Worm (Caenorhabditis elegans) whole organism, young adult: ENCODE data around the gene R08D7.7.

Experiments used
- C17E4.6 ChIP-seq: fragments of 200-800 bp; sonication (Bioruptor generic); IDR thresholded peaks from 2 replicates; pipeline ENCODE4 v1.3.6; 2022; ENCODE audit warnings: missing genetic modification reagents, missing genetic modification characterization, missing compliant biosample characterization
- F22D6.2 ChIP-seq: sonication (generic microtip); optimal IDR thresholded peaks from 2 replicates; lab custom pipeline; 2016; ENCODE audit warnings: mild to moderate bottlenecking, missing genetic modification characterization, missing compliant biosample characterization
- T26A5.8 ChIP-seq: sonication (generic microtip); optimal IDR thresholded peaks from 2 replicates; lab custom pipeline; 2016; ENCODE audit warnings: missing genetic modification characterization, missing compliant biosample characterization
- Y53G8AR.9 ChIP-seq: fragments of 200-800 bp; sonication (Bioruptor generic); conservative IDR thresholded peaks from 2 replicates; pipeline ENCODE4 v1.3.6; 2022; ENCODE audit warnings: missing genetic modification reagents, missing genetic modification characterization, missing compliant biosample characterization
- Y79H2A.3 ChIP-seq: fragments of 200-800 bp; sonication (Bioruptor generic); conservative IDR thresholded peaks from 2 replicates; pipeline ENCODE4 v1.3.6; 2022; ENCODE audit warnings: missing genetic modification reagents, missing genetic modification characterization, missing compliant biosample characterization
- aptf-3 ChIP-seq: fragments of 200-800 bp; sonication (Bioruptor generic); IDR thresholded peaks from 2 replicates; pipeline ENCODE4 v1.3.6; 2022; ENCODE audit warnings: missing genetic modification characterization, missing compliant biosample characterization
- atf-7 ChIP-seq: sonication (generic microtip); optimal IDR thresholded peaks from 2 replicates; lab custom pipeline; 2017; ENCODE audit warnings: mild to moderate bottlenecking, missing genetic modification characterization, missing compliant biosample characterization
- attf-6 ChIP-seq: fragments of 200-800 bp; sonication (Bioruptor generic); IDR thresholded peaks from 2 replicates; pipeline ENCODE4 v1.3.6; 2022; ENCODE audit warnings: missing genetic modification reagents, missing genetic modification characterization, missing compliant biosample characterization
- bed-1 ChIP-seq: fragments of 200-800 bp; sonication (Bioruptor generic); IDR thresholded peaks from 2 replicates; pipeline ENCODE4 v1.3.6; 2022; ENCODE audit warnings: missing genetic modification reagents, missing genetic modification characterization, missing compliant biosample characterization
- ceh-100 ChIP-seq: fragments of 200-800 bp; sonication (Bioruptor generic); IDR thresholded peaks from 2 replicates; pipeline ENCODE4 v1.3.6; 2022; ENCODE audit warnings: missing genetic modification reagents, missing genetic modification characterization, missing compliant biosample characterization
- ceh-40 ChIP-seq: fragments of 200-800 bp; sonication (Bioruptor generic); IDR thresholded peaks from 2 replicates; pipeline ENCODE4 v1.3.6; 2022; ENCODE audit warnings: missing genetic modification characterization, missing compliant biosample characterization
- chd-7 ChIP-seq: sonication (generic microtip); optimal IDR thresholded peaks from 2 replicates; lab custom pipeline; 2016; ENCODE audit warnings: mild to moderate bottlenecking, missing genetic modification characterization, moderate library complexity, missing compliant biosample characterization
- die-1 ChIP-seq: sonication (generic microtip); optimal IDR thresholded peaks from 2 replicates; lab custom pipeline; 2016; ENCODE audit warnings: missing genotype, mild to moderate bottlenecking, missing genetic modification characterization, missing compliant biosample characterization
- dox-1 ChIP-seq: fragments of 200-800 bp; sonication (Bioruptor generic); IDR thresholded peaks from 2 replicates; pipeline ENCODE4 v1.3.6; 2022; ENCODE audit warnings: missing genetic modification reagents, missing genetic modification characterization, missing compliant biosample characterization
- efl-1 ChIP-seq: fragments of 150-350 bp; optimal IDR thresholded peaks from 2 replicates; lab custom pipeline; 2014; ENCODE audit warnings: missing biosample characterization, missing genetic modification reagents, missing genetic modification characterization
- egrh-3 ChIP-seq: fragments of 200-800 bp; sonication (Bioruptor generic); IDR thresholded peaks from 2 replicates; pipeline ENCODE4 v1.3.6; 2022; ENCODE audit warnings: missing genetic modification reagents, missing genetic modification characterization, missing compliant biosample characterization
- ekl-4 ChIP-seq: fragments of 200-800 bp; sonication (Bioruptor generic); IDR thresholded peaks from 2 replicates; pipeline ENCODE4 v1.3.6; 2022; ENCODE audit warnings: missing genetic modification reagents, missing genetic modification characterization, missing compliant biosample characterization
- ets-4 ChIP-seq: fragments of 200-800 bp; sonication (Bioruptor generic); optimal IDR thresholded peaks from 2 replicates; lab custom pipeline; 2018; ENCODE audit warnings: mild to moderate bottlenecking, missing genetic modification characterization, missing compliant biosample characterization
- fkh-3 ChIP-seq: sonication (generic microtip); optimal IDR thresholded peaks from 2 replicates; lab custom pipeline; 2016; ENCODE audit warnings: mild to moderate bottlenecking, missing genetic modification characterization, missing compliant biosample characterization
- hrde-1 ChIP-seq: sonication (generic microtip); optimal IDR thresholded peaks from 2 replicates; lab custom pipeline; 2016; ENCODE audit warnings: missing genetic modification characterization, mild to moderate bottlenecking, missing compliant biosample characterization, moderate library complexity, missing genotype, missing genetic modification reagents, borderline replicate concordance
- lin-40 ChIP-seq: sonication (generic microtip); optimal IDR thresholded peaks from 2 replicates; lab custom pipeline; 2016; ENCODE audit warnings: missing genetic modification characterization, mild to moderate bottlenecking, missing compliant biosample characterization, missing genotype, missing genetic modification reagents
- lsy-27 ChIP-seq: sonication (generic microtip); optimal IDR thresholded peaks from 2 replicates; lab custom pipeline; 2017; ENCODE audit warnings: missing genetic modification characterization, mild to moderate bottlenecking, missing compliant biosample characterization, antibody characterized with exemption, missing genotype, borderline replicate concordance; ENCODE audit not compliant: insufficient read depth
- mcd-1 ChIP-seq: fragments of 200-800 bp; sonication (Bioruptor generic); IDR thresholded peaks from 2 replicates; pipeline ENCODE4 v1.3.6; 2022; ENCODE audit warnings: missing genetic modification reagents, missing genetic modification characterization, missing compliant biosample characterization
- mel-28 ChIP-seq: sonication (generic microtip); optimal IDR thresholded peaks from 2 replicates; lab custom pipeline; 2016; ENCODE audit warnings: borderline replicate concordance, mild to moderate bottlenecking, missing genetic modification characterization, missing compliant biosample characterization
- nfya-1 ChIP-seq: sonication (generic microtip); optimal IDR thresholded peaks from 2 replicates; lab custom pipeline; 2017; ENCODE audit warnings: antibody characterized with exemption, missing compliant biosample characterization, missing genetic modification characterization, borderline replicate concordance; ENCODE audit not compliant: insufficient read depth
- nfya-2 ChIP-seq: fragments of 200-800 bp; sonication (Bioruptor generic); IDR thresholded peaks from 2 replicates; pipeline ENCODE4 v1.3.6; 2022; ENCODE audit warnings: missing genetic modification reagents, missing genetic modification characterization, missing compliant biosample characterization
- nfyb-1 ChIP-seq: fragments of 200-800 bp; sonication (Bioruptor generic); IDR thresholded peaks from 2 replicates; pipeline ENCODE4 v1.3.6; 2022; ENCODE audit warnings: missing genetic modification reagents, missing genetic modification characterization, missing compliant biosample characterization
- nhr-179 ChIP-seq: sonication (generic microtip); optimal IDR thresholded peaks from 2 replicates; lab custom pipeline; 2016; ENCODE audit warnings: mild to moderate bottlenecking, missing genetic modification characterization, missing compliant biosample characterization
- nhr-27 ChIP-seq: fragments of 200-800 bp; sonication (Bioruptor generic); optimal IDR thresholded peaks from 2 replicates; lab custom pipeline; 2018; ENCODE audit warnings: mild to moderate bottlenecking, missing genetic modification characterization, moderate library complexity, missing compliant biosample characterization
- pbrm-1 ChIP-seq: fragments of 200-800 bp; sonication (Bioruptor generic); IDR thresholded peaks from 2 replicates; pipeline ENCODE4 v1.3.6; 2022; ENCODE audit warnings: missing genetic modification reagents, missing genetic modification characterization, missing compliant biosample characterization
- pha-4 ChIP-seq: fragments of 150-350 bp; sonication (generic microtip); optimal IDR thresholded peaks from 2 replicates; lab custom pipeline; 2014; ENCODE audit warnings: missing biosample characterization, missing genetic modification reagents, missing genetic modification characterization
- repo-1 ChIP-seq: sonication (generic microtip); optimal IDR thresholded peaks from 2 replicates; lab custom pipeline; 2017; ENCODE audit warnings: mild to moderate bottlenecking, missing genetic modification characterization, missing compliant biosample characterization
- snpc-3.4 ChIP-seq: sonication (generic microtip); optimal IDR thresholded peaks from 2 replicates; lab custom pipeline; 2017; ENCODE audit warnings: missing genetic modification characterization, mild to moderate bottlenecking, missing compliant biosample characterization, antibody characterized with exemption, moderate library complexity, missing genotype, missing genetic modification reagents
- snpc-4 ChIP-seq, 5 experiments: fragments of 150-350 bp in 1 of 5; sonication (generic microtip) in 4 of 5; optimal IDR thresholded peaks; 2 replicates each; lab custom pipeline; 2014 to 2018; ENCODE audit warnings: missing genetic modification characterization in 5 of 5, missing biosample characterization in 3 of 5, antibody characterized with exemption in 2 of 5, mild to moderate bottlenecking in 2 of 5, missing compliant biosample characterization in 2 of 5, missing genotype in 2 of 5, moderate library complexity in 2 of 5, missing genetic modification reagents in 1 of 5
- tbx-9 ChIP-seq: sonication (generic microtip); optimal IDR thresholded peaks from 2 replicates; lab custom pipeline; 2016; ENCODE audit warnings: borderline replicate concordance, missing genetic modification characterization, inconsistent platforms, missing compliant biosample characterization
- zfh-2 ChIP-seq: fragments of 200-800 bp; sonication (Bioruptor generic); conservative IDR thresholded peaks from 2 replicates; pipeline ENCODE4 v1.3.6; 2022; ENCODE audit warnings: missing genetic modification reagents, missing genetic modification characterization, missing compliant biosample characterization
- zim-3 ChIP-seq: sonication (generic microtip); optimal IDR thresholded peaks from 2 replicates; lab custom pipeline; 2017; ENCODE audit warnings: mild to moderate bottlenecking, missing genetic modification characterization, moderate library complexity, missing compliant biosample characterization
- ztf-22 ChIP-seq: fragments of 200-800 bp; sonication (Bioruptor generic); optimal IDR thresholded peaks from 2 replicates; lab custom pipeline; 2018; ENCODE audit warnings: mild to moderate bottlenecking, missing genetic modification characterization, moderate library complexity, missing compliant biosample characterization

The R08D7.7 gene

DNA sequence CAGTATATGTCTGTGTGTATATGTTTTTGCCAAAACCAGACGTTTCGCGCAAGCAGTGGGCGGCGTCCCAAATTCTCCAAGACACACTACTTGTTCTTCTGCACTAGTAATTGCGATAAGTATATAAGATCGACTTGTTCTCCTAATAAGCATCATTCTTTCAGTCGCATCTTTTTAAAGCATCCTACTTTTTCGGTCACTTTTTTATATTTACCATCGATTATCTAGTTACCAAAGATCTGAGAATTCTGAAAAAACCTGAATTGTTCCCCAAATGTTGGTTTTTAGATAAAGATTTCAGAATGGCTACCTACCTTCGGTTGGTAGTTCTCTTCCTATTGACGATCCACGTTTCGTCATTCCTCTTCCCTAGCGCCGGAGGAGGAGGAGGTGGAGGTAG is 27.9 kb upstream of the R08D7.7 start, which contains the start of gene grl-25:
TSS of gene grl-25 (plus strand) at position 301 of the 400 bp plus-strand sequence.
- TF ChIP-seq zim-3: no peak
- TF ChIP-seq nfya-1 (tag; lab: Kevin White, UChicago): no peak
- no peak for TF ChIP-seq T26A5.8 (tag; lab: Kevin White, UChicago)
- no peak for TF ChIP-seq bed-1 (GFP tag; lab: Robert Waterston, UW)
- no peak for TF ChIP-seq snpc-3.4 (tag; lab: Kevin White, UChicago)
- TF ChIP-seq chd-7 (tag; lab: Kevin White, UChicago): no peak
- TF ChIP-seq Y53G8AR.9: no peak
- TF ChIP-seq mel-28 (tag; lab: Kevin White, UChicago): no peak
- TF ChIP-seq atf-7 (tag; lab: Kevin White, UChicago): no peak
- no peak for TF ChIP-seq nhr-27 (tag; lab: Kevin White, UChicago)
- TF ChIP-seq tbx-9 (tag; lab: Kevin White, UChicago): no peak
- TF ChIP-seq hrde-1 (tag; lab: Kevin White, UChicago): no peak
- no peak for TF ChIP-seq nfya-2
- TF ChIP-seq nhr-179: no peak
- no peak for TF ChIP-seq C17E4.6 (GFP tag; lab: Robert Waterston, UW)
- no peak for TF ChIP-seq pha-4 (tag; lab: Kevin White, UChicago)
- no peak for TF ChIP-seq attf-6
- TF ChIP-seq ekl-4 (GFP tag; lab: Robert Waterston, UW): no peak
- no peak for TF ChIP-seq aptf-3 (GFP tag; lab: Robert Waterston, UW)

DNA sequence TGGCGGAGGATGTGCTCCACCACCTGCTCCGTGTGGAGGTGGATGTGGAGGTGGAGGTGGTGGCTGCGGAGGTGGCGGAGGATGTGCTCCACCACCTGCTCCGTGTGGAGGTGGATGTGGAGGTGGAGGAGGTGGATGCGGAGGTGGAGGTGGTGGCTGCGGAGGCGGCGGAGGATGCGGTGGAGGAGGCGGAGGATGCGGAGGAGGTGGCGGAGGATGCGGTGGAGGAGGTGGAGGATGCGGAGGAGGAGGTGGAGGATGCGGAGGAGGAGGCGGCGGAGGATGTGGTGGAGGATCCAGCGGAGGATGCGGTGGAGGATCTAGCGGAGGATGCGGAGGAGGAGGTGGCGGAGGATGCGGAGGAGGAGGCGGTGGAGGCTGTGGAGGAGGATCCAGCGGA is 27.4 kb upstream of the R08D7.7 start:
- no peak for TF ChIP-seq fkh-3
- TF ChIP-seq F22D6.2: no peak
- no peak for TF ChIP-seq dox-1
- TF ChIP-seq ztf-22: no peak
- no peak for TF ChIP-seq ets-4
- peak; percentile 93 for TF ChIP-seq zfh-2 (GFP tag; lab: Robert Waterston, UW)
- no peak for TF ChIP-seq ceh-40
- TF ChIP-seq lin-40: no peak
- no peak for TF ChIP-seq pha-4 (tag; lab: Kevin White, UChicago)
- no peak for TF ChIP-seq snpc-4 (GFP tag; optimal IDR thresholded peaks at IDR 0.05; lab: Kevin White, UChicago)
- TF ChIP-seq snpc-4 (tag; optimal IDR thresholded peaks at IDR 0.05; lab: Kevin White, UChicago): no peak
- TF ChIP-seq repo-1 (tag; lab: Kevin White, UChicago): no peak
- no peak for TF ChIP-seq die-1
- peak; percentile 60; the same call in 1 of the 2 replicates for TF ChIP-seq mcd-1 (GFP tag; lab: Robert Waterston, UW)
- 0 out of 2 replicates have a peak, but pooled peaks have one; percentile 54 for TF ChIP-seq nfyb-1 (GFP tag; lab: Robert Waterston, UW)
- 0 out of 2 replicates have a peak, but pooled peaks have one; percentile 20 for TF ChIP-seq pbrm-1
- TF ChIP-seq egrh-3 (GFP tag; lab: Robert Waterston, UW): peak; percentile 99

DNA sequence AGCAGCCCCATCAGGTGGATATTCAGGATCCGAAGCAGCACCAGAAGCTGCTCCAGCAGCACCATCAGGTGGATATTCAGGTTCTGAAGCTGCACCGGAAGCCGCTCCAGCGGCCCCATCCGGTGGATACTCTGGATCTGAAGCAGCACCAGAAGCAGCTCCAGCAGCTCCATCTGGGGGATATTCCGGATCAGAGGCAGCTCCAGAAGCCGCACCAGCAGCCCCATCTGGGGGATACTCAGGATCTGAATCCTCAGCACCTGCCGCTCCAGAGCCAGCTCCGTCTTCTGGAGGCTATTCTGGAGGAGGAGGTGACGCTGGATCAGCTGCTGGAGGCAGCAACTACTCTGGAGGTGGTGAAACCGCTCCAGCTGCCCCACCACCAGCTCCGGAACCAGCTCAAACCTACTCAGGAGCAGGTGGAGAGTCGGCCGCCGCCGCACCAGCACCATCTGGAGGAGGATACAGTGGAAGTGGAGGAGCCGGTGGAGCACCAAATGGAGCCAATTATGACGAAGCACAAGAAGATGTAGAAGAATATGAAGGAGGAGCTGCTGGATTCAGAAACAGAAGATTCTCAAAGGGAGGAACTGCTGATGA is 25.1 kb upstream of the R08D7.7 start:
- TF ChIP-seq lsy-27 (tag; lab: Kevin White, UChicago) (no peak), egrh-3 (GFP tag; lab: Robert Waterston, UW) (peak; percentile 94), T26A5.8 (tag; lab: Kevin White, UChicago) (no peak), efl-1 (GFP tag; lab: Kevin White, UChicago) (no peak), Y79H2A.3 (GFP tag; lab: Robert Waterston, UW) (no peak), ceh-100 (GFP tag; lab: Robert Waterston, UW) (no peak), zfh-2 (GFP tag; lab: Robert Waterston, UW) (peak; percentile 84)
